Fruit fly (Drosophila melanogaster) whole organism, prepupa: ENCODE data around the gene Cys.

Experiments used
- CG11762 ChIP-seq: fragments of 200-800 bp; sonication (Bioruptor generic); optimal IDR thresholded peaks from 3 replicates; lab custom pipeline; 2016; ENCODE audit warnings: missing biosample characterization, missing genetic modification characterization; ENCODE audit not compliant: insufficient read depth
- CG15336 ChIP-seq: fragments of 200-800 bp; sonication (Bioruptor generic); IDR thresholded peaks from 2 replicates; pipeline ENCODE4 v1.3.6; 2022; ENCODE audit warnings: missing biosample characterization, missing genetic modification characterization
- CG1621 ChIP-seq: fragments of 200-800 bp; sonication (Bioruptor generic); optimal IDR thresholded peaks from 3 replicates; lab custom pipeline; 2018; ENCODE audit warnings: missing biosample characterization, mild to moderate bottlenecking, missing genetic modification characterization
- CG16779 ChIP-seq: fragments of 200-800 bp; sonication (Bioruptor generic); optimal IDR thresholded peaks from 3 replicates; lab custom pipeline; 2017; ENCODE audit warnings: missing biosample characterization, mild to moderate bottlenecking, missing genetic modification characterization
- CG32006 ChIP-seq: fragments of 200-800 bp; sonication (Bioruptor generic); optimal IDR thresholded peaks from 3 replicates; lab custom pipeline; 2017; ENCODE audit warnings: missing biosample characterization, mild to moderate bottlenecking, missing genetic modification characterization
- CG6276 ChIP-seq: fragments of 200-800 bp; sonication (Bioruptor generic); optimal IDR thresholded peaks from 2 replicates; lab custom pipeline; 2017; ENCODE audit warnings: missing biosample characterization, mild to moderate bottlenecking, missing genetic modification characterization
- CG8119 ChIP-seq: fragments of 200-800 bp; sonication (Bioruptor generic); IDR thresholded peaks from 3 replicates; pipeline ENCODE4 v1.3.6; 2022; ENCODE audit warnings: missing biosample characterization, missing genetic modification characterization
- Ets21C ChIP-seq: fragments of 200-800 bp; sonication (Bioruptor generic); optimal IDR thresholded peaks from 3 replicates; lab custom pipeline; 2016; ENCODE audit warnings: missing biosample characterization, missing genetic modification characterization
- Hr39 ChIP-seq: fragments of 200-800 bp; sonication (Bioruptor generic); optimal IDR thresholded peaks from 2 replicates; lab custom pipeline; 2016; ENCODE audit warnings: missing biosample characterization, missing genetic modification characterization
- Sox102F ChIP-seq: fragments of 200-800 bp; sonication (Bioruptor generic); optimal IDR thresholded peaks from 2 replicates; lab custom pipeline; 2016; ENCODE audit warnings: missing biosample characterization, mild to moderate bottlenecking, missing genetic modification characterization
- Sox15 ChIP-seq: fragments of 200-800 bp; sonication (Bioruptor generic); optimal IDR thresholded peaks from 3 replicates; lab custom pipeline; 2016; ENCODE audit warnings: missing biosample characterization, missing genetic modification characterization
- net ChIP-seq: fragments of 200-800 bp; sonication (Bioruptor generic); optimal IDR thresholded peaks from 3 replicates; lab custom pipeline; 2016; ENCODE audit warnings: missing biosample characterization, missing genetic modification characterization
- spab ChIP-seq: fragments of 200-800 bp; sonication (Bioruptor generic); optimal IDR thresholded peaks from 2 replicates; lab custom pipeline; 2017; ENCODE audit warnings: missing biosample characterization, mild to moderate bottlenecking, missing genetic modification characterization, missing genetic modification reagents

dm6 chr3R:14574962-14575717 is 5.7 kb upstream of the Cys start:
- TF ChIP-seq Sox15 = peak; percentile 58
- TF ChIP-seq Sox102F (GFP tag; lab: Kevin White, UChicago) = peak; percentile 30
- TF ChIP-seq CG16779 (tag; lab: Kevin White, UChicago) = peak; percentile 10
- peak; percentile 63 for TF ChIP-seq Ets21C (GFP tag; lab: Kevin White, UChicago)
- peak; percentile 67 for TF ChIP-seq CG8119
- TF ChIP-seq CG32006 (GFP tag; lab: Kevin White, UChicago) = peak; percentile 78
- TF ChIP-seq net (GFP tag; lab: Kevin White, UChicago) = peak; percentile 42
- TF ChIP-seq CG1621 = peak; percentile 17
- peak; percentile 18 for TF ChIP-seq spab
- peak; percentile 56 for TF ChIP-seq CG11762 (GFP tag; lab: Kevin White, UChicago)
- peak; percentile 63 for TF ChIP-seq Hr39
- TF ChIP-seq CG15336 (GFP tag; lab: Robert Waterston, UW) = peak; percentile 50; the same call in 1 of the 2 replicates
- TF ChIP-seq CG6276 (GFP tag; lab: Kevin White, UChicago) = peak; percentile 52
